Worm (Caenorhabditis elegans): ENCODE measurements around the gene Y47D3B.4.

Y47D3B.4 gene

DNA sequence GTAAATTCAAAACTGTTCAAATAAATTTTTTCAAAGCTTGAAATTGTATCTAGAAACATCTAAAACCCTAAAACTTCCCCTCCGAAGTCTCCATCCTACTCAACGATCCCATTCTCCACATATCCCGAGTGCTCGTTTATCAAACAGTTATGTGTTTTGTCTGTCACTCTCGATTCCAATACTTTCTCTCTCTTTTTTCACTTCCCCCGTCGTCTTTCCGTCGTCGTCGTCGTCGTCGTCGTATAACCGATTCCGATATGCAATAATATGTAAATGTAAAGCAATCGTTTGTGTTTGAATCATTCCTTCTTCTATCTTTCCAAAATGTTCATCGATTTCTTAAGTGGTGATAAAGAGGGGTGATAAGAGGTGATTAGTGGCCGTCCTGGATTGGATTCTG, 43.2 kb downstream of the Y47D3B.4 start:
- no peak for TF ChIP-seq unc-62 (GFP tag; optimal IDR thresholded peaks at IDR 0.05)

DNA sequence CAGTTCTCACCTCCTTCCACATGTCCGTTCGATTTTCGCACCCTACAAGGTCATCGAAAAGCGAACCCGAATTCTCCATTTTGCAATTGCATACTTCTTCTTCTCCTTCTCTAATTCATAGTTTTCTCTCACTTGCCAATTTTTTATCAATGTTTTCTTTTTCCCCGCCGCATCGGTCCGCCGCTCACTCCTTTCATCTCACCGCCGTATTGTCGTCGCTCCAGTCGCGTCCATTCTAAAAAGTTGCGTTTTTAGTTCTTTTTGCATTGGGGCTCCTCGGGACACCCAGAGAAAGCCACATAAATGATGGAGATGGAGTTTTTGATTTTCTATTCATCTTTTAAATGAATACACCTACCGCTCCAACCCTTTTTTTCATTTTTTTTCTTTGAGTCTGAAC, 46.2 kb downstream of the Y47D3B.4 start:
- TF ChIP-seq unc-62 (GFP tag; optimal IDR thresholded peaks at IDR 0.05): no peak

DNA sequence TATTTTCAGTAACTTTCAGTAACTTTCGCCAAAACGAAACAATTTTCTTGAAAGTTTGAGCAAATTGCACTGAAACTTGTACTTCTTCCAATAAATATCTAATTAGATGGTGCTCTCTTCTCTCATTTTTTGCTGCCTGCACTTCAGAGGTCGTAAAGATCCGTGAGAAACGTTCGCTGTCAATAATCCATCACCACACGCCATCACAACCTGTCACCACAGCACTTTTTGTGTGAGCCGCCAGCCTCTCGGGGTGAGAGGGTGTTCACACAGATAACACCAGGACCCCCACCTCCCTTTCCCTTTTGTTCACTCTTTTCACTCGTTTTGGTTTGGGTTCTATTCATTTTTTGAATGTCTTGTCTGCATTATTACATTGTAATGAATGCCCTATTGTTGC, 47.4 kb downstream of the Y47D3B.4 start:
- TF ChIP-seq unc-62 (GFP tag; optimal IDR thresholded peaks at IDR 0.05): no peak

DNA sequence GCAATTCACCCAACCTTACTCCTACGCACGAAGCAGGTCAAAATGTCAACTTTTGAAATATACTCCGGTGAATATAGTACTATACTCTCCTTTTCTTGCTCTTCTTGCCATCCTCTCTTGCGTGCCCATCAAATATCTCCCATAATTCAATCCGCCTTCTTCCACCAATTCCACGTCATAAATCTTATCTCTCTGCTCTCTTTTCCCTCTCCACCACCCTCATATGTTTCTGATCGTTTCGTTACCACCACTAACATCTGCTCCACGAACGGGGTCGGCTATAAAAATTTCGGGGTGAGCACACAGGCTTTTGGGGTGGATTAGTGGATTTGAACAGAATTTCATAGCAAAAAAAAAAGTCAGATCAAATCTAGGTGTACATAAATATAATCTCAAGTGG, 48.8 kb downstream of the Y47D3B.4 start:
- no peak for TF ChIP-seq unc-62 (GFP tag; optimal IDR thresholded peaks at IDR 0.05)

DNA sequence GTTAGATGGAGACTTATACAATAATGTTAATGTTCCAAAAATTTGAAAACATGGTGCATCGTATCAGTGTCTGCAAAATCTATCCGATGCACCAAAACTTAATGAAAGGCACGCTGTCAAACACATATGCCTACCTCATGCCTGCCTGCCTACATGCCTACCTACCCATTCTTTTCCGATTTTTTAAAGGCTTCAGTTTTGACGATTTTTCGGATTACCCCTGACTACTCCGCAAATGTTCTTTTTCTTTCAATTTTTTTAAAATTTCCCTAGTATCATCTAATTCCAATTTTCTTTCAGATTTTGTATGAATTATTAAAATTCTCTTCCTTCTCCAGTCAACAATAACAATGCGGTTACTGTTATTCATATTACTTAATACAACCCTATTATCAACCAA, 51.4 kb downstream of the Y47D3B.4 start, which contains the start of gene plr-1:
Gene plr-1 (plus strand): TSS at position 301 of the 400 bp plus-strand sequence.
- no peak for TF ChIP-seq unc-62 (GFP tag; optimal IDR thresholded peaks at IDR 0.05)

DNA sequence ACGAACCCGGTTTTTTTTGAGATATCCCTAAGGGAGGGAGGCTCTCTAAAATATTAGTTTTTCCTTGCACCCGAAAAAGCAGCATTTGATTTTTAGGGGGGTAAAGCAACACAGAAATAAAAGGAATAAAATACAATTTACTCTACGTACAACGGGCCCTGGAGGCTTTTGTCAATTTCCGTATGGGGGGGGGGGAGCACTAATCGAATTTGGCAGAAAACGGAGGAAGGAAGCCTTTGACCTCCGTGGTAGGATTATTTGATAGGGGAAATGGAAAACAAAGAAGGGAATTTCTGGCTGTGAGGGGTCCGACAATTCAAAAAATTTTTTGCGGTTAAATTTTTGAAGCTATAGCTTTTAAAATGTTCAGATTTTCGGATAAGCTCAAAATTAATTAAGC, 52.8 kb downstream of the Y47D3B.4 start:
- no peak for TF ChIP-seq unc-62 (GFP tag; optimal IDR thresholded peaks at IDR 0.05)

DNA sequence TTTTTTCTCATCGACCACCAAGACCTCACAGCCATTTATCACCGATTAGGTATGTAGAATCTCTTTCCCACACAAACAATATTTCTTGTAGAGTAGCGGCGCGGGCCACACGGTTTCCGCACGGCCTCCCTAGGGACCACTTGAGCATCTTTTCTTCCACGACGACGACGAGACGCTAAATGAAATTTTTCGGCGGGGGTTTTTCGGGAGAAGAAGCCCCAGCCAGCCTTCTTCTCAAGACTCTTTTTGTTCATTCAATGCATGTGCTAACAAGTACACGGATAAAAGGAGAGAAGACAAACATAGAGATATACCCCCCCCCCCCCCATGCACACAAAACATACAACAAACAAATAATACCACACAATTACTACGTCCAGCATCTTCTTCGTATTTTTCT, 53.9 kb downstream of the Y47D3B.4 start:
- TF ChIP-seq unc-62 (GFP tag; optimal IDR thresholded peaks at IDR 0.05): no peak

All from whole organism, dauer.